ENCODE assay signal across 1 fruit fly cellular context in the genomic region with DNA sequence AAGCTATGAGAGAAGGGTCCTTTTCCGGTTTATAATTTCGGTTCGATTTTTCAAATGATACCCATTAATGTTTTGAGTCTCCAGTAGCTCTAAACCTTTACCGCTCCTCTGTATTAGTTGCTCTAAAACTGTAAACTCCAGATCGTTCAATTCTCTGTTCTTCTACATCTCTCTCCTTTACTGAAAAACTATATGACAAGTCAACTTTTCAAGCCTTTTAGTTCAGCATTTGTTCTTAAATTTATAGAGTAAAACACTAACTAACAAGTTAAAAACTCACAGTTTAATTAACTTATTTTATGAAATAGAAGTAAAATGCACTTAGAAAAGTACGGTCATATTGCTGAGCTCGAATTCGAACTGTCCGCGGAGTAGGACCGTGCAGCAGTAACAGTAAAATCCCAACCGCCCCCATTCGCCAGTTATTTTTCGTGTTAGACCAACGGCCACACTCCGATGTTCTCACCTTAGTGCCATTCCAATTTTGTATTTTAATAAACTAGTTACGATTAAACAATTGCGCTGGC.
TF ChIP-seq lines count a peak whose summit lies in the region.

No protein-coding gene starts in this region.

TF ChIP-seq in whole organism, embryonic, 481 proteins besides CTCF, POLR2A, EP300 and RAD21 (continued from another document and continues in another):
- TF ChIP-seq nau (GFP tag; optimal IDR thresholded peaks at IDR 0.05; lab: Kevin White, UChicago) (no peak), ftz-f1 (GFP tag; optimal IDR thresholded peaks at IDR 0.05; lab: Kevin White, UChicago) (no peak), CG2116 (GFP tag; optimal IDR thresholded peaks at IDR 0.05; lab: Kevin White, UChicago) (peak; percentile 16), ara (GFP tag; IDR thresholded peaks at IDR 0.05; lab: Robert Waterston, UW) (no peak), toy (GFP tag; IDR thresholded peaks at IDR 0.05; lab: Robert Waterston, UW) (no peak), trem (tag; optimal IDR thresholded peaks at IDR 0.05; lab: Kevin White, UChicago) (peak; percentile 40), CG8765 (GFP tag; IDR thresholded peaks at IDR 0.05; lab: Robert Waterston, UW) (no peak), CG18262 (tag; optimal IDR thresholded peaks at IDR 0.05; lab: Kevin White, UChicago) (no peak), MBD-R2 (GFP tag; IDR thresholded peaks at IDR 0.05; lab: Robert Waterston, UW) (peak; percentile 40; the same call in 1 of the 2 replicates), vnd (GFP tag; IDR thresholded peaks at IDR 0.05; lab: Robert Waterston, UW; ENCODE audit: partially characterized antibody) (no peak), CG3065 (GFP tag; optimal IDR thresholded peaks at IDR 0.05; lab: Kevin White, UChicago) (no peak), CG8944 (GFP tag; optimal IDR thresholded peaks at IDR 0.05; lab: Kevin White, UChicago) (no peak), Max (GFP tag; optimal IDR thresholded peaks at IDR 0.05; lab: Kevin White, UChicago) (no peak), inv (GFP tag; IDR thresholded peaks at IDR 0.05; lab: Robert Waterston, UW; ENCODE audit: partially characterized antibody) (no peak), HLH3B (GFP tag; IDR thresholded peaks at IDR 0.05; lab: Robert Waterston, UW) (no peak), Dip3 (GFP tag; optimal IDR thresholded peaks at IDR 0.05; lab: Kevin White, UChicago) (no peak), Neu2 (GFP tag; optimal IDR thresholded peaks at IDR 0.05; lab: Kevin White, UChicago; ENCODE audit: borderline replicate concordance) (no peak), nerfin-2 (GFP tag; IDR thresholded peaks at IDR 0.05; lab: Robert Waterston, UW; ENCODE audit: partially characterized antibody) (no peak), Kr (GFP tag; optimal IDR thresholded peaks at IDR 0.05; lab: Kevin White, UChicago) (no peak), slbo (GFP tag; IDR thresholded peaks at IDR 0.05; lab: Robert Waterston, UW) (no peak), CG17361 (GFP tag; IDR thresholded peaks at IDR 0.05; lab: Robert Waterston, UW) (no peak), CG30431 (GFP tag; optimal IDR thresholded peaks at IDR 0.05; lab: Kevin White, UChicago) (no peak), BtbVII (GFP tag; optimal IDR thresholded peaks at IDR 0.05; lab: Kevin White, UChicago) (no peak), stwl (tag; optimal IDR thresholded peaks at IDR 0.05; lab: Kevin White, UChicago) (peak; percentile 75), cad (GFP tag; optimal IDR thresholded peaks at IDR 0.05; lab: Kevin White, UChicago) (peak; percentile 41), HmgZ (tag; optimal IDR thresholded peaks at IDR 0.05; lab: Kevin White, UChicago) (peak; percentile 18), Dip2 (GFP tag; IDR thresholded peaks at IDR 0.05; lab: Robert Waterston, UW) (no peak), sens (GFP tag; lab: Kevin White, UChicago) (no peak), esg (GFP tag; conservative IDR thresholded peaks at IDR 0.05; lab: Robert Waterston, UW) (no peak), tgo (GFP tag; IDR thresholded peaks at IDR 0.05; lab: Robert Waterston, UW) (no peak), CG6654 (GFP tag; optimal IDR thresholded peaks at IDR 0.05; lab: Kevin White, UChicago) (peak; percentile 97), Mad (GFP tag; optimal IDR thresholded peaks at IDR 0.05; lab: Kevin White, UChicago) (no peak), CG42726 (GFP tag; IDR thresholded peaks at IDR 0.05; lab: Robert Waterston, UW; ENCODE audit: partially characterized antibody) (peak; percentile 50; the same call in 1 of the 2 replicates), insv (GFP tag; optimal IDR thresholded peaks at IDR 0.05; lab: Kevin White, UChicago) (peak in 1 of 2 experiments; percentile 27), zfh2 (GFP tag; optimal IDR thresholded peaks at IDR 0.05; lab: Kevin White, UChicago) (no peak), YL-1 (GFP tag; optimal IDR thresholded peaks at IDR 0.05; lab: Kevin White, UChicago) (peak; percentile 6), CG4820 (GFP tag; optimal IDR thresholded peaks at IDR 0.05; lab: Kevin White, UChicago) (no peak), HLH4C (GFP tag; IDR thresholded peaks at IDR 0.05; lab: Robert Waterston, UW; ENCODE audit: partially characterized antibody) (no peak), CG16813 (GFP tag; IDR thresholded peaks at IDR 0.05; lab: Robert Waterston, UW; ENCODE audit: partially characterized antibody) (0 out of 3 replicates have a peak, but pooled peaks have one; percentile 24), cwo (GFP tag; optimal IDR thresholded peaks at IDR 0.05; lab: Kevin White, UChicago) (no peak), trh (GFP tag; optimal IDR thresholded peaks at IDR 0.05; lab: Kevin White, UChicago) (no peak), Med (GFP tag; lab: Kevin White, UChicago) (peak; percentile 88), CG10462 (GFP tag; optimal IDR thresholded peaks at IDR 0.05; lab: Kevin White, UChicago) (no peak), Opbp (GFP tag; IDR thresholded peaks at IDR 0.05; lab: Robert Waterston, UW; ENCODE audit: partially characterized antibody) (no peak), hkb (optimal IDR thresholded peaks at IDR 0.05; lab: Kevin White, UChicago) (no peak), hkb (GFP tag; IDR thresholded peaks at IDR 0.05; lab: Robert Waterston, UW) (no peak), CG43689 (GFP tag; IDR thresholded peaks at IDR 0.05; lab: Robert Waterston, UW) (no peak), tio (GFP tag; optimal IDR thresholded peaks at IDR 0.05; lab: Kevin White, UChicago) (no peak), corto (GFP tag; optimal IDR thresholded peaks at IDR 0.05; lab: Kevin White, UChicago) (no peak), pzg (GFP tag; optimal IDR thresholded peaks at IDR 0.05; lab: Kevin White, UChicago) (peak; percentile 78), CG12942 (GFP tag; optimal IDR thresholded peaks at IDR 0.05; lab: Kevin White, UChicago) (no peak), CG6175 (GFP tag; IDR thresholded peaks at IDR 0.05; lab: Robert Waterston, UW) (no peak), Hr3 (GFP tag; optimal IDR thresholded peaks at IDR 0.05; lab: Kevin White, UChicago) (no peak), Rfx (GFP tag; IDR thresholded peaks at IDR 0.05; lab: Robert Waterston, UW) (0 out of 2 replicates have a peak, but pooled peaks have one; percentile 29), CG18476 (GFP tag; optimal IDR thresholded peaks at IDR 0.05; lab: Kevin White, UChicago) (no peak), CG13424 (tag; optimal IDR thresholded peaks at IDR 0.05; lab: Kevin White, UChicago) (no peak), CG1024 (GFP tag; IDR thresholded peaks at IDR 0.05; lab: Robert Waterston, UW) (no peak), Bteb2 (GFP tag; optimal IDR thresholded peaks at IDR 0.05; lab: Kevin White, UChicago) (no peak), CG14667 (GFP tag; IDR thresholded peaks at IDR 0.05; lab: Robert Waterston, UW) (no peak), pum (GFP tag; optimal IDR thresholded peaks at IDR 0.05; lab: Kevin White, UChicago) (no peak), CG11560 (tag; IDR thresholded peaks at IDR 0.05; lab: Robert Waterston, UW) (no peak), Aef1 (GFP tag; IDR thresholded peaks at IDR 0.05; lab: Robert Waterston, UW) (no peak), bbx (GFP tag; IDR thresholded peaks at IDR 0.05; lab: Robert Waterston, UW; ENCODE audit: partially characterized antibody) (no peak), row (GFP tag; IDR thresholded peaks at IDR 0.05; lab: Robert Waterston, UW) (peak; percentile 43; the same call in 1 of the 3 replicates), nmo (GFP tag; optimal IDR thresholded peaks at IDR 0.05; lab: Kevin White, UChicago) (peak; percentile 31), CG11696 (GFP tag; IDR thresholded peaks at IDR 0.05; lab: Robert Waterston, UW) (no peak), Hsf (GFP tag; optimal IDR thresholded peaks at IDR 0.05; lab: Kevin White, UChicago) (no peak), Sry-β (GFP tag; optimal IDR thresholded peaks at IDR 0.05; lab: Kevin White, UChicago) (no peak), pb (GFP tag; optimal IDR thresholded peaks at IDR 0.05; lab: Kevin White, UChicago) (no peak), CG8290 (GFP tag; optimal IDR thresholded peaks at IDR 0.05; lab: Kevin White, UChicago) (no peak), CG8290 (tag; optimal IDR thresholded peaks at IDR 0.05; lab: Kevin White, UChicago) (peak in 1 of 2 experiments; percentile 44), Bgb (GFP tag; IDR thresholded peaks at IDR 0.05; lab: Robert Waterston, UW; ENCODE audit: partially characterized antibody) (peak; percentile 36; the same call in 1 of the 2 replicates), CG11398 (GFP tag; optimal IDR thresholded peaks at IDR 0.05; lab: Kevin White, UChicago) (no peak), crc (GFP tag; optimal IDR thresholded peaks at IDR 0.05; lab: Kevin White, UChicago) (no peak), CG17359 (tag; optimal IDR thresholded peaks at IDR 0.05; lab: Kevin White, UChicago) (no peak), ranshi (GFP tag; IDR thresholded peaks at IDR 0.05; lab: Robert Waterston, UW) (no peak), maf-S (GFP tag; optimal IDR thresholded peaks at IDR 0.05; lab: Kevin White, UChicago) (no peak), CG33557 (GFP tag; optimal IDR thresholded peaks at IDR 0.05; lab: Kevin White, UChicago) (no peak), amos (GFP tag; IDR thresholded peaks at IDR 0.05; lab: Robert Waterston, UW; ENCODE audit: partially characterized antibody) (peak; percentile 40; the same call in 1 of the 2 replicates), CG9817 (tag; optimal IDR thresholded peaks at IDR 0.05; lab: Kevin White, UChicago) (no peak), CG30020 (tag; optimal IDR thresholded peaks at IDR 0.05; lab: Kevin White, UChicago) (no peak), usp (GFP tag; optimal IDR thresholded peaks at IDR 0.05; lab: Kevin White, UChicago) (no peak), ewg (GFP tag; optimal IDR thresholded peaks at IDR 0.05; lab: Kevin White, UChicago) (peak; percentile 28), tll (GFP tag; optimal IDR thresholded peaks at IDR 0.05; lab: Kevin White, UChicago) (no peak), CG7357 (GFP tag; IDR thresholded peaks at IDR 0.05; lab: Robert Waterston, UW) (0 out of 3 replicates have a peak, but pooled peaks have one; percentile 27), D19B (GFP tag; optimal IDR thresholded peaks at IDR 0.05; lab: Kevin White, UChicago) (peak; percentile 56), CG11247 (GFP tag; IDR thresholded peaks at IDR 0.05; lab: Robert Waterston, UW) (no peak), NK7.1 (GFP tag; optimal IDR thresholded peaks at IDR 0.05; lab: Kevin White, UChicago) (no peak), CG18764 (GFP tag; optimal IDR thresholded peaks at IDR 0.05; lab: Kevin White, UChicago) (no peak), CG2889 (GFP tag; IDR thresholded peaks at IDR 0.05; lab: Robert Waterston, UW) (no peak), CG3726 (GFP tag; IDR thresholded peaks at IDR 0.05; lab: Robert Waterston, UW) (no peak), CG18011 (GFP tag; optimal IDR thresholded peaks at IDR 0.05; lab: Kevin White, UChicago) (no peak), CG10267 (tag; optimal IDR thresholded peaks at IDR 0.05; lab: Kevin White, UChicago) (peak; percentile 25), Lhr (GFP tag; optimal IDR thresholded peaks at IDR 0.05; lab: Kevin White, UChicago) (peak; percentile 50), dpn (GFP tag; optimal IDR thresholded peaks at IDR 0.05; lab: Kevin White, UChicago) (no peak), gce (GFP tag; IDR thresholded peaks at IDR 0.05; lab: Robert Waterston, UW) (no peak), CG17612 (GFP tag; IDR thresholded peaks at IDR 0.05; lab: Robert Waterston, UW) (no peak), CG3847 (GFP tag; IDR thresholded peaks at IDR 0.05; lab: Robert Waterston, UW) (peak; percentile 47), CG13894 (tag; optimal IDR thresholded peaks at IDR 0.05; lab: Kevin White, UChicago) (peak; percentile 16), CG12659 (GFP tag; optimal IDR thresholded peaks at IDR 0.05; lab: Kevin White, UChicago) (peak; percentile 25), BEAF-32 (GFP tag; optimal IDR thresholded peaks at IDR 0.05; lab: Kevin White, UChicago) (peak; percentile 40), CG33213 (GFP tag; optimal IDR thresholded peaks at IDR 0.05; lab: Kevin White, UChicago) (peak; percentile 46), Sin3A (optimal IDR thresholded peaks at IDR 0.05; lab: Kevin White, UChicago) (peak; percentile 38), bcd (GFP tag; optimal IDR thresholded peaks at IDR 0.05; lab: Kevin White, UChicago) (no peak), Mes4 (GFP tag; optimal IDR thresholded peaks at IDR 0.05; lab: Kevin White, UChicago) (no peak), CG11723 (GFP tag; optimal IDR thresholded peaks at IDR 0.05; lab: Kevin White, UChicago) (no peak), yki (optimal IDR thresholded peaks at IDR 0.05; lab: Kevin White, UChicago) (no peak), shn (GFP tag; optimal IDR thresholded peaks at IDR 0.05; lab: Kevin White, UChicago) (no peak), Ravus (GFP tag; IDR thresholded peaks at IDR 0.05; lab: Robert Waterston, UW) (no peak), HmgD (GFP tag; optimal IDR thresholded peaks at IDR 0.05; lab: Kevin White, UChicago) (no peak), CG2678 (tag; optimal IDR thresholded peaks at IDR 0.05; lab: Kevin White, UChicago) (no peak), CG1233 (GFP tag; optimal IDR thresholded peaks at IDR 0.05; lab: Kevin White, UChicago) (no peak), danr (GFP tag; IDR thresholded peaks at IDR 0.05; lab: Robert Waterston, UW) (no peak), CG8089 (GFP tag; optimal IDR thresholded peaks at IDR 0.05; lab: Kevin White, UChicago) (no peak), CG7987 (GFP tag; optimal IDR thresholded peaks at IDR 0.05; lab: Kevin White, UChicago) (peak; percentile 35), Dfd (GFP tag; optimal IDR thresholded peaks at IDR 0.05; lab: Kevin White, UChicago) (no peak), pho (GFP tag; optimal IDR thresholded peaks at IDR 0.05; lab: Kevin White, UChicago) (no peak), phol (tag; optimal IDR thresholded peaks at IDR 0.05; lab: Kevin White, UChicago) (no peak), CG17568 (GFP tag; optimal IDR thresholded peaks at IDR 0.05; lab: Kevin White, UChicago) (no peak), CG9797 (GFP tag; optimal IDR thresholded peaks at IDR 0.05; lab: Kevin White, UChicago) (peak; percentile 89), ac (GFP tag; optimal IDR thresholded peaks at IDR 0.05; lab: Kevin White, UChicago) (no peak), Dll (GFP tag; IDR thresholded peaks at IDR 0.05; lab: Robert Waterston, UW; ENCODE audit: partially characterized antibody) (no peak), Ets97D (GFP tag; optimal IDR thresholded peaks at IDR 0.05; lab: Kevin White, UChicago) (peak; percentile 38), sim (GFP tag; IDR thresholded peaks at IDR 0.05; lab: Robert Waterston, UW) (no peak), kni (GFP tag; optimal IDR thresholded peaks at IDR 0.05; lab: Kevin White, UChicago) (no peak), lab (GFP tag; optimal IDR thresholded peaks at IDR 0.05; lab: Kevin White, UChicago) (no peak), CG18619 (GFP tag; optimal IDR thresholded peaks at IDR 0.05; lab: Kevin White, UChicago) (no peak), CG1602 (GFP tag; optimal IDR thresholded peaks at IDR 0.05; lab: Kevin White, UChicago) (no peak), CG6689 (GFP tag; IDR thresholded peaks at IDR 0.05; lab: Robert Waterston, UW) (no peak)
